Comparison of ENCODE assay signal across 3 fruit fly cellular contexts in genomic region chr2L:4286675-4287074, dm6.
A peak's percentile ranks its signal among the peaks of the same experiment; 100 is the strongest.
TF ChIP-seq lines count a peak whose summit lies in the region.

No protein-coding gene starts in this region.

- no peak for TF ChIP-seq CTCF in whole organism, embryonic (GFP tag; optimal IDR thresholded peaks at IDR 0.05; lab: Kevin White, UChicago)

TF ChIP-seq in whole organism, embryonic, 481 proteins besides CTCF, POLR2A, EP300 and RAD21:
- TF ChIP-seq CG12769 (tag; optimal IDR thresholded peaks at IDR 0.05; lab: Kevin White, UChicago) (peak; percentile 84), CG13894 (tag; optimal IDR thresholded peaks at IDR 0.05; lab: Kevin White, UChicago) (peak; percentile 97), CG31224 (GFP tag; IDR thresholded peaks at IDR 0.05; lab: Robert Waterston, UW) (0 out of 2 replicates have a peak, but pooled peaks have one; percentile 30), ftz-f1 (GFP tag; optimal IDR thresholded peaks at IDR 0.05; lab: Kevin White, UChicago) (no peak), CG32532 (GFP tag; IDR thresholded peaks at IDR 0.05; lab: Robert Waterston, UW) (0 out of 2 replicates have a peak, but pooled peaks have one; percentile 7), CG3847 (GFP tag; IDR thresholded peaks at IDR 0.05; lab: Robert Waterston, UW) (0 out of 2 replicates have a peak, but pooled peaks have one; percentile 11), Dbx (GFP tag; IDR thresholded peaks at IDR 0.05; lab: Robert Waterston, UW) (no peak), CG4360 (GFP tag; IDR thresholded peaks at IDR 0.05; lab: Robert Waterston, UW) (0 out of 2 replicates have a peak, but pooled peaks have one; percentile 25), kni (GFP tag; optimal IDR thresholded peaks at IDR 0.05; lab: Kevin White, UChicago) (peak; percentile 69), chinmo (GFP tag; IDR thresholded peaks at IDR 0.05; lab: Robert Waterston, UW; ENCODE audit: partially characterized antibody) (0 out of 4 replicates have a peak, but pooled peaks have one; percentile 12)

TF ChIP-seq in whole organism, pupa, 21 proteins besides CTCF, POLR2A, EP300 and RAD21:
- TF ChIP-seq CG4496 (GFP tag; IDR thresholded peaks at IDR 0.05; lab: Robert Waterston, UW), result peak; percentile 31; the same call in 2 of the 3 replicates
- TF ChIP-seq CG32121 (GFP tag; IDR thresholded peaks at IDR 0.05; lab: Robert Waterston, UW), result no peak

TF ChIP-seq in whole organism, wandering third instar larva, 38 proteins besides CTCF, POLR2A, EP300 and RAD21:
- TF ChIP-seq Hr83 (GFP tag; optimal IDR thresholded peaks at IDR 0.05; lab: Kevin White, UChicago; ENCODE audit: poor library complexity, severe bottlenecking) (peak; percentile 10), psq (GFP tag; optimal IDR thresholded peaks at IDR 0.05; lab: Kevin White, UChicago) (peak; percentile 72), Dfd (GFP tag; optimal IDR thresholded peaks at IDR 0.05; lab: Kevin White, UChicago) (no peak)
TF ChIP-seq in whole organism, wandering third instar larva: peak in this region for 2.

Comparison
In these comparisons a context has a peak if more than half of its experiments do, and no peak if none do; other contexts are left out.
1. Of the 10 proteins assayed by ChIP-seq in both whole organism, embryonic and whole organism, wandering third instar larva: peak only in whole organism, embryonic: none; only in whole organism, wandering third instar larva: psq; in both: none; in neither: 9.